Fruit fly (Drosophila melanogaster): ENCODE results near the gene CG6696.
A peak's percentile ranks its signal among the peaks of the same experiment; 100 is the strongest.

dm6 chrX:18652879-18653278, 9.1 kb downstream of the CG6696 start, which contains the start of gene Ing3:
- TF ChIP-seq CG13287 (GFP tag; IDR thresholded peaks at IDR 0.05; ENCODE audit: partially characterized antibody) (peak; percentile 75), CG2712 (tag; optimal IDR thresholded peaks at IDR 0.05) (peak; percentile 12), CG4328 (GFP tag; optimal IDR thresholded peaks at IDR 0.05) (no peak), wor (GFP tag; IDR thresholded peaks at IDR 0.05) (no peak), pzg (GFP tag; optimal IDR thresholded peaks at IDR 0.05) (peak; percentile 87), Oaz (GFP tag; IDR thresholded peaks at IDR 0.05) (no peak), Hr39 (optimal IDR thresholded peaks at IDR 0.05) (no peak), CG11247 (GFP tag; IDR thresholded peaks at IDR 0.05) (no peak), CG2875 (GFP tag; optimal IDR thresholded peaks at IDR 0.05) (no peak), ara (GFP tag; IDR thresholded peaks at IDR 0.05) (no peak), CG13894 (tag; optimal IDR thresholded peaks at IDR 0.05) (no peak), CG32767 (GFP tag; IDR thresholded peaks at IDR 0.05) (no peak), phol (tag; optimal IDR thresholded peaks at IDR 0.05) (peak; percentile 19), CG6683 (GFP tag; optimal IDR thresholded peaks at IDR 0.05) (no peak)

Measured in whole organism, embryonic.